Fruit fly (Drosophila melanogaster) whole organism: Measurements from ENCODE around the gene CG7276.

Source experiments
- CG8478 ChIP-seq: fragments of >200 bp; optimal IDR thresholded peaks from 2 replicates; lab custom pipeline; 2018; ENCODE audit warnings: inconsistent platforms
- Dll ChIP-seq: fragments of >200 bp; optimal IDR thresholded peaks from 2 replicates; lab custom pipeline; 2017
- EcR ChIP-seq, 2 experiments: fragments of >200 bp; optimal IDR thresholded peaks; 2 replicates each; lab custom pipeline; 2017; ENCODE audit warnings: missing biosample characterization in 2 of 2, missing genetic modification characterization in 2 of 2, missing genetic modification reagents in 2 of 2
- pan ChIP-seq: fragments of >200 bp; optimal IDR thresholded peaks from 2 replicates; lab custom pipeline; 2017
- psq ChIP-seq: fragments of >200 bp; optimal IDR thresholded peaks from 2 replicates; lab custom pipeline; 2017
- usp ChIP-seq: fragments of >200 bp; optimal IDR thresholded peaks from 2 replicates; lab custom pipeline; 2017; ENCODE audit warnings: missing biosample characterization, missing genetic modification characterization, mixed read lengths

Gene CG7276

dm6 chr3L:15536550-15536949 lies 38.5 kb downstream of the CG7276 start:
- TF ChIP-seq pan (lab: Kevin White, UChicago) (peak; percentile 1), EcR (GFP tag; optimal IDR thresholded peaks at IDR 0.05; lab: Kevin White, UChicago) (no peak)

dm6 chr3L:15537916-15538581 lies 40.0 kb downstream of the CG7276 start:
- TF ChIP-seq usp (no peak), EcR (GFP tag; optimal IDR thresholded peaks at IDR 0.05; lab: Kevin White, UChicago) (peak in 1 of 2 experiments; percentile 19)

- no peak for TF ChIP-seq psq (lab: Kevin White, UChicago)
- TF ChIP-seq EcR (GFP tag; optimal IDR thresholded peaks at IDR 0.05; lab: Kevin White, UChicago), result no peak
Measured at dm6 chr3L:15538582-15539490, 40.8 kb downstream of the CG7276 start.

DNA sequence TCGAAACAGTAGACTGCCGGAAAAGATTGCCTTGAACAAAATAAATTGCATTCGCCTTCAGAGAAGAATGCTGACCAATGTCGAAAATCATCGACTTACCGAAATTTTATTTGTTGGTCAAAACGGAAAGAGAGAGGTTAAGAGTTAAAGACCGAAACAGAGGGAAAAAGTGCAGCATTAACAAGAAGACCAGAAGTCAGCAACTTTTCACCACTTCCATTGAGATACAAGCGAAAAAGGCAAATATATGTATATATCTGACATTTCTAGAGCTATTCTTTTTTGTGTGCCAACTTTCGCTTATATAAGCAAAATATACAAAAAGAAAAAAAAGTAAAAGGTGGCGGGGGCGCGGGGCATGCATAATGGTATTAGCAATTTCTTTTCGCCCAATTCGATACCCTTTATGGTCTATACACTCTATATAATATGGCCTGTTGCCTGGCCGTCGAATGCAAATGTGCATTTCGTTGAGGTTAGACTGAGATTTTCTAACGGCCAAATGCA lies 42.0 kb downstream of the CG7276 start:
- TF ChIP-seq CG8478 (lab: Kevin White, UChicago), result no peak
- no peak for TF ChIP-seq usp
- TF ChIP-seq psq (lab: Kevin White, UChicago), result no peak
- TF ChIP-seq Dll, result no peak
- no peak for TF ChIP-seq EcR (GFP tag; optimal IDR thresholded peaks at IDR 0.05; lab: Kevin White, UChicago)
- TF ChIP-seq pan (lab: Kevin White, UChicago), result no peak

DNA sequence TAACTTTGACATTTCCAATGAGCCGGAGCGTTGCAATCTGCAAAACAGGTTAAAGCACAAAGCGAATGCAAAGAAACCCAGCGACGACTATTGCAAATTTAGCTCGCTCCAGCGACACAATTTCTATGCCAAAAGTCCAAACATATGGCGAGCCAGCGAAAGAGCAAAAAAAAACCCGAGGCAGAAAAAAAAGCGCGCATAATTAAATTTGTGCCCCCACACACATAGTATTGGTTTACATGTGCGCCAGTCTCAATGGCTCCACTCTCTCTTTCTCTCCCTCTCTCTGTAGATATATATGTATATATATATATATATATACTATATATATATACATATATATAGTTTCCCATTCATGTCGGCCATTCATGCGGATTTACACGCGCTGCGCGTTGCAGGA lies 42.7 kb downstream of the CG7276 start:
- TF ChIP-seq psq (lab: Kevin White, UChicago) (no peak), usp (no peak), EcR (GFP tag; optimal IDR thresholded peaks at IDR 0.05; lab: Kevin White, UChicago) (no peak), Dll (no peak), CG8478 (lab: Kevin White, UChicago) (no peak), pan (lab: Kevin White, UChicago) (no peak)

- TF ChIP-seq psq (lab: Kevin White, UChicago) (no peak), usp (no peak), CG8478 (lab: Kevin White, UChicago) (no peak), Dll (no peak), EcR (GFP tag; optimal IDR thresholded peaks at IDR 0.05; lab: Kevin White, UChicago) (no peak), pan (lab: Kevin White, UChicago) (no peak)
Measured at dm6 chr3L:15541281-15541680, 43.3 kb downstream of the CG7276 start.

- TF ChIP-seq Dll (no peak), psq (lab: Kevin White, UChicago) (no peak), EcR (GFP tag; optimal IDR thresholded peaks at IDR 0.05; lab: Kevin White, UChicago) (no peak), usp (no peak), pan (lab: Kevin White, UChicago) (no peak), CG8478 (lab: Kevin White, UChicago) (no peak)
Measured at dm6 chr3L:15543049-15543448, 45.0 kb downstream of the CG7276 start.

dm6 chr3L:15543467-15543866 lies 45.5 kb downstream of the CG7276 start:
- TF ChIP-seq psq (lab: Kevin White, UChicago) (no peak), Dll (no peak), CG8478 (lab: Kevin White, UChicago) (no peak), usp (no peak), EcR (GFP tag; optimal IDR thresholded peaks at IDR 0.05; lab: Kevin White, UChicago) (no peak), pan (lab: Kevin White, UChicago) (no peak)

- TF ChIP-seq usp, result no peak
- peak; percentile 69 to 76 for TF ChIP-seq EcR (GFP tag; optimal IDR thresholded peaks at IDR 0.05; lab: Kevin White, UChicago)
Measured at dm6 chr3L:15544455-15545415, 46.7 kb downstream of the CG7276 start.

DNA sequence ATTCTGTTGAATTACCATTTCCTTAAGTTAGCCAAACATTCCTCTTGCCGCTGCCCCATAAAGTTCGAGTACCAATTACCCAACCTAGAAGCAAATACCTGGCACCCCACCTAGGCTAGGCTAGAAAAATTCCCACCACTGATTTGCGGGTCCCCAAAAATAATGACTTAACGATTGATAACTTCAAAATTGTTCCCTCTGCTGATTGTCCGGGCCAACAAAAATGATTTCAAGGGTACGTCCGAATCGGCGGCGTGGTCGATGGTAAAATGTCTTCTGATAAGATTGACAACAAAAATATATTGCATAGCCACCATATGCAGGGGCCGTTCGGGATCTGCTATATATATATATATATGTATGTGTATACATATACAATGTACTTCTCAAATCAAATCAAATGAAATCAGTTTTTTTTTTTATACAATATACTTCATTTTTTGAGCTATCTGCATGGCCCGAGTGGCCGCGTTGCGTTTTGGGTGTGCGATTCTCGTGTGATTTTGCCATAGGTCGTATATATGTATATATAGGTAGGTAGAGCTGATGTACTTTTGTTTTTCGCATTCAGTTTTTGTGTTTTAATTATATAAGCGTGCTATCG lies 49.3 kb downstream of the CG7276 start:
- TF ChIP-seq usp (no peak), psq (lab: Kevin White, UChicago) (no peak), EcR (GFP tag; optimal IDR thresholded peaks at IDR 0.05; lab: Kevin White, UChicago) (no peak), pan (lab: Kevin White, UChicago) (peak; percentile 32), CG8478 (lab: Kevin White, UChicago) (no peak), Dll (no peak)
